Worm (Caenorhabditis elegans) whole organism, mixed stage, embryonic: ENCODE data around the gene C08F11.12.

Experiments
- ces-1 ChIP-seq: fragments of 150-350 bp; optimal IDR thresholded peaks from 2 replicates; lab custom pipeline; 2014; ENCODE audit warnings: missing biosample characterization, missing genetic modification reagents, missing genetic modification characterization
- drap-1 ChIP-seq: fragments of 200-800 bp; sonication (Bioruptor generic); optimal IDR thresholded peaks from 3 replicates; lab custom pipeline; 2018; ENCODE audit warnings: mild to moderate bottlenecking, missing genetic modification characterization, missing compliant biosample characterization
- elt-3 ChIP-seq: fragments of 150-350 bp; optimal IDR thresholded peaks from 2 replicates; lab custom pipeline; 2014; ENCODE audit warnings: missing biosample characterization, missing genetic modification characterization
- lsy-2 ChIP-seq: fragments of 150-350 bp; optimal IDR thresholded peaks from 2 replicates; lab custom pipeline; 2014; ENCODE audit warnings: missing biosample characterization, missing genetic modification characterization
- mls-2 ChIP-seq: sonication (generic microtip); optimal IDR thresholded peaks from 2 replicates; lab custom pipeline; 2016; ENCODE audit warnings: mild to moderate bottlenecking, missing genetic modification characterization, moderate library complexity, missing compliant biosample characterization
- nhr-28 ChIP-seq: fragments of 150-350 bp; optimal IDR thresholded peaks from 2 replicates; lab custom pipeline; 2014; ENCODE audit warnings: missing biosample characterization, missing genetic modification characterization

DNA sequence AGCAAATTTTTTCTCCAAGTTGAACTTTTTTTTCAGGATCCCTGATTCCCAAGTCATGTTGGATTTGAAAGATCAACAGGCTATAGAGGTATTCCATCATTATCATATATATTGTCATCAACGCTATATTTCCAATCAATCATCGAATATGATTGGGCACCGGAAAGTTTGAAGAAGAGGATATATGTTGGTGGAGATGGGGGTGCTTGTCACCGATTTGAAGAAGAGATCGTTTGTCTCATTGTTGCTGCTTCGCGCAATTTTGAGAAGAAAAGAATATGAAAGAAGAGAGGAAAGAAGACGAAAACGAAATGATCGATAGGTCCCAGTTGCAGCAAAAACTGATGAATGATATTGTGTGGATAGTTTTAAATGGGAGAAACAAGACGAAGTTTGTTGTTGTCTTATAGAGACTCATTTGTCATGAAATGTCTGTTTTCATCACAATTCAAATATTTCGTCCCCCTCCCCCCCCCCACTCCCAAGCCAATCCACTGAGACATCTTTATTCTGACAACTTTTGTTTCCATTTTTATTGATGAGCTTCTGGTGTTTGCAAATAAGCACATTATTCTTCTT lies 38.1 kb upstream of the C08F11.12 start, which contains the start of gene T23G4.2:
- TF ChIP-seq ces-1 (no peak), lsy-2 (tag; lab: Kevin White, UChicago) (no peak), nhr-28 (tag; lab: Kevin White, UChicago) (no peak), drap-1 (no peak), elt-3 (tag; lab: Kevin White, UChicago) (no peak), mls-2 (tag; lab: Kevin White, UChicago) (no peak)
